Worm (Caenorhabditis elegans) whole organism, L4/young adult: Measurements from ENCODE around the gene atp-4.

Experiments
- W03F9.2 ChIP-seq: fragments of 150-350 bp; optimal IDR thresholded peaks from 2 replicates; lab custom pipeline; 2014; ENCODE audit warnings: missing biosample characterization, missing genetic modification characterization
- dao-5 ChIP-seq: sonication (generic microtip); optimal IDR thresholded peaks from 2 replicates; lab custom pipeline; 2016; ENCODE audit warnings: missing genotype, missing genetic modification characterization, moderate library complexity, missing compliant biosample characterization
- him-1 ChIP-seq: sonication (generic microtip); optimal IDR thresholded peaks from 2 replicates; lab custom pipeline; 2016; ENCODE audit warnings: missing genotype, missing genetic modification reagents, missing genetic modification characterization, missing compliant biosample characterization

- TF ChIP-seq dao-5 (tag; lab: Kevin White, UChicago) (no peak), him-1 (tag; lab: Kevin White, UChicago) (no peak), W03F9.2 (tag; lab: Kevin White, UChicago) (no peak)
Measured at ce11 chrV:6400950-6401551, 25.9 kb downstream of the atp-4 start.
